Fruit fly (Drosophila melanogaster): ENCODE measurements around the gene zormin.

DNA sequence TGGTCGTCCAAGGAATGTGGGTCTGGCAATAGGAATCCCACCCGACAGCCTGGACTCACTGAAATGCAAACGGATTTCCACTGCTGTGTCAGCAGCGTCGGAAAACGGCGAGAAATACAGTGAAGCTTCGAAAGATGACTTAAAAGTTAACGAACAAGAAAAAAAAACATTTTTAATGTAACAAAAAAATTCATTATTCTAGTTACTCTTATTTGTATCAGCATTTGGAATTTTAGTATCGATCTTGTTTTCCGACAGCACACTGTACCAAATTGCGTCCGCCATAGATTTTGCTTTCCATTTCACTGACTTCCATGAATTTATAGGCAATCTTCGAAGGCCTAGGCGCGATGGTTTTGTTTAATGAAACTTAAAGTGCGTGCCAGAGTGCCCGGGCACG lies 13.3 kb upstream of the zormin start:
- TF ChIP-seq usp (GFP tag; optimal IDR thresholded peaks at IDR 0.05) (no peak), CG8478 (optimal IDR thresholded peaks at IDR 0.05) (no peak), psq (optimal IDR thresholded peaks at IDR 0.05) (no peak), Dll (optimal IDR thresholded peaks at IDR 0.05) (no peak), EcR (GFP tag; optimal IDR thresholded peaks at IDR 0.05) (no peak)

Measured in whole organism.